Fruit fly (Drosophila melanogaster) whole organism, embryonic: ENCODE data around the gene dpy.
A peak's percentile ranks its signal among the peaks of the same experiment; 100 is the strongest.

Experiments
- Adf1 ChIP-seq: fragments of 200-800 bp; sonication (Bioruptor generic); IDR thresholded peaks from 2 replicates; pipeline ENCODE4 v1.3.6; 2022; ENCODE audit warnings: missing biosample characterization, missing genetic modification characterization
- Atf-2 ChIP-seq: fragments of 200-800 bp; sonication (Bioruptor generic); optimal IDR thresholded peaks from 2 replicates; lab custom pipeline; 2016; ENCODE audit warnings: missing biosample characterization, missing genetic modification characterization
- CG13424 ChIP-seq: fragments of 200-800 bp; sonication (Bioruptor generic); optimal IDR thresholded peaks from 2 replicates; lab custom pipeline; 2019; ENCODE audit warnings: missing biosample characterization, mild to moderate bottlenecking, missing genetic modification characterization, moderate library complexity
- CG16863 ChIP-seq: fragments of 200-800 bp; sonication (Bioruptor generic); optimal IDR thresholded peaks from 3 replicates; lab custom pipeline; 2016; ENCODE audit warnings: missing biosample characterization, missing genetic modification characterization
- CG32532 ChIP-seq: fragments of 200-800 bp; sonication (Bioruptor generic); IDR thresholded peaks from 2 replicates; pipeline ENCODE4 v1.3.6; 2022; ENCODE audit warnings: missing biosample characterization, missing genetic modification characterization
- CG32767 ChIP-seq: fragments of 200-800 bp; sonication (Bioruptor generic); IDR thresholded peaks from 2 replicates; pipeline ENCODE4 v1.3.6; 2022; ENCODE audit warnings: missing biosample characterization, missing genetic modification characterization
- CG6654 ChIP-seq: fragments of 200-800 bp; sonication (Bioruptor generic); optimal IDR thresholded peaks from 2 replicates; lab custom pipeline; 2017; ENCODE audit warnings: missing biosample characterization, mild to moderate bottlenecking, missing genetic modification characterization
- CG6683 ChIP-seq: fragments of 200-800 bp; sonication (Bioruptor generic); optimal IDR thresholded peaks from 2 replicates; lab custom pipeline; 2017; ENCODE audit warnings: missing biosample characterization, mild to moderate bottlenecking, missing genetic modification characterization, missing genetic modification reagents
- CG7271 ChIP-seq: fragments of 200-800 bp; sonication (Bioruptor generic); optimal IDR thresholded peaks from 2 replicates; lab custom pipeline; 2018; ENCODE audit warnings: missing biosample characterization, mild to moderate bottlenecking, missing genetic modification characterization, moderate library complexity
- CG7357 ChIP-seq: fragments of 200-800 bp; sonication (Bioruptor generic); IDR thresholded peaks from 3 replicates; pipeline ENCODE4 v1.3.6; 2022; ENCODE audit warnings: missing biosample characterization, missing genetic modification characterization
- CG7556 ChIP-seq: fragments of 200-800 bp; sonication (Bioruptor generic); optimal IDR thresholded peaks from 2 replicates; lab custom pipeline; 2017; ENCODE audit warnings: missing biosample characterization, mild to moderate bottlenecking, missing genetic modification characterization
- CG9797 ChIP-seq: fragments of 200-800 bp; sonication (Bioruptor generic); optimal IDR thresholded peaks from 3 replicates; lab custom pipeline; 2018; ENCODE audit warnings: missing biosample characterization, mild to moderate bottlenecking, missing genetic modification characterization
- CkIIα-i1 ChIP-seq: fragments of 200-800 bp; sonication (Bioruptor generic); IDR thresholded peaks from 2 replicates; pipeline ENCODE4 v1.3.6; 2022; ENCODE audit warnings: missing biosample characterization, missing genetic modification characterization
- Dad ChIP-seq: fragments of 200-800 bp; sonication (Bioruptor generic); optimal IDR thresholded peaks from 3 replicates; lab custom pipeline; 2016; ENCODE audit warnings: missing biosample characterization, missing genetic modification characterization
- Dbx ChIP-seq: fragments of 200-800 bp; sonication (Bioruptor generic); IDR thresholded peaks from 3 replicates; pipeline ENCODE4 v1.3.6; 2022; ENCODE audit warnings: missing biosample characterization, missing genetic modification characterization
- Dip2 ChIP-seq: fragments of 200-800 bp; sonication (Bioruptor generic); IDR thresholded peaks from 2 replicates; pipeline ENCODE4 v1.3.6; 2022; ENCODE audit warnings: missing biosample characterization, missing genetic modification characterization
- Doc3 ChIP-seq: fragments of 200-800 bp; sonication (Bioruptor generic); IDR thresholded peaks from 3 replicates; pipeline ENCODE4 v1.3.6; 2022; ENCODE audit warnings: missing biosample characterization, missing genetic modification characterization; ENCODE audit not compliant: partially characterized antibody
- Eip74EF ChIP-seq, 2 experiments: fragments of 200-800 bp in 1 of 2; fragments of >200 bp in 1 of 2; sonication (Bioruptor generic) in 1 of 2; optimal IDR thresholded peaks; 2 replicates each; lab custom pipeline; 2017 to 2019; ENCODE audit warnings: missing biosample characterization in 2 of 2, missing genetic modification characterization in 2 of 2, mild to moderate bottlenecking in 1 of 2, moderate library complexity in 1 of 2
- Hmx ChIP-seq: fragments of 200-800 bp; sonication (Bioruptor generic); optimal IDR thresholded peaks from 2 replicates; lab custom pipeline; 2016; ENCODE audit warnings: missing biosample characterization, missing genetic modification characterization
- Hr51 ChIP-seq, 2 experiments: fragments of 200-800 bp; sonication (Bioruptor generic); optimal IDR thresholded peaks; 2 replicates in 1 of 2; 3 replicates in 1 of 2; lab custom pipeline; 2016 to 2018; ENCODE audit warnings: missing biosample characterization in 2 of 2, missing genetic modification characterization in 2 of 2, mild to moderate bottlenecking in 1 of 2, moderate library complexity in 1 of 2
- Hsf ChIP-seq: fragments of 200-800 bp; sonication (Bioruptor generic); optimal IDR thresholded peaks from 3 replicates; lab custom pipeline; 2016; ENCODE audit warnings: missing biosample characterization, missing genetic modification characterization
- Kr ChIP-seq: fragments of 200-800 bp; sonication (Bioruptor generic); optimal IDR thresholded peaks from 2 replicates; lab custom pipeline; 2017; ENCODE audit warnings: missing biosample characterization, mild to moderate bottlenecking, missing genetic modification characterization
- Mad ChIP-seq: fragments of 200-800 bp; sonication (Bioruptor generic); optimal IDR thresholded peaks from 2 replicates; lab custom pipeline; 2016; ENCODE audit warnings: missing biosample characterization, missing genetic modification characterization
- Max ChIP-seq: fragments of 200-800 bp; sonication (Bioruptor generic); optimal IDR thresholded peaks from 2 replicates; lab custom pipeline; 2016; ENCODE audit warnings: missing biosample characterization, mild to moderate bottlenecking, missing genetic modification characterization
- Scr ChIP-seq: fragments of 200-800 bp; sonication (Bioruptor generic); IDR thresholded peaks from 2 replicates; pipeline ENCODE4 v1.3.6; 2022; ENCODE audit warnings: missing biosample characterization, missing genetic modification characterization; ENCODE audit not compliant: partially characterized antibody
- Spps ChIP-seq: fragments of 200-800 bp; sonication (Bioruptor generic); optimal IDR thresholded peaks from 2 replicates; lab custom pipeline; 2018; ENCODE audit warnings: missing biosample characterization, mild to moderate bottlenecking, missing genetic modification characterization
- al ChIP-seq: fragments of 200-800 bp; sonication (Bioruptor generic); IDR thresholded peaks from 2 replicates; pipeline ENCODE4 v1.3.6; 2022; ENCODE audit warnings: missing biosample characterization, missing genetic modification characterization
- ci ChIP-seq: fragments of 200-800 bp; sonication (Bioruptor generic); IDR thresholded peaks from 3 replicates; pipeline ENCODE4 v1.3.6; 2022; ENCODE audit warnings: missing biosample characterization, missing genetic modification characterization
- dan ChIP-seq: fragments of 200-800 bp; sonication (Bioruptor generic); IDR thresholded peaks from 2 replicates; pipeline ENCODE4 v1.3.6; 2022; ENCODE audit warnings: missing biosample characterization, missing genetic modification characterization
- dati ChIP-seq: fragments of 200-800 bp; sonication (Bioruptor generic); IDR thresholded peaks from 2 replicates; pipeline ENCODE4 v1.3.6; 2022; ENCODE audit warnings: missing biosample characterization, missing genetic modification characterization
- disco-r ChIP-seq: fragments of 200-800 bp; sonication (Bioruptor generic); optimal IDR thresholded peaks from 2 replicates; lab custom pipeline; 2016; ENCODE audit warnings: missing biosample characterization, missing genetic modification characterization
- exex ChIP-seq: fragments of 200-800 bp; sonication (Bioruptor generic); optimal IDR thresholded peaks from 4 replicates; lab custom pipeline; 2018; ENCODE audit warnings: missing biosample characterization, mild to moderate bottlenecking, missing genetic modification characterization, moderate library complexity
- eyg ChIP-seq: fragments of 200-800 bp; sonication (Bioruptor generic); optimal IDR thresholded peaks from 3 replicates; lab custom pipeline; 2016; ENCODE audit warnings: missing biosample characterization, missing genetic modification characterization
- fd102C ChIP-seq: fragments of 200-800 bp; sonication (Bioruptor generic); optimal IDR thresholded peaks from 2 replicates; lab custom pipeline; 2018; ENCODE audit warnings: missing biosample characterization, mild to moderate bottlenecking, missing genetic modification characterization, moderate library complexity
- ham ChIP-seq: fragments of 200-800 bp; sonication (Bioruptor generic); IDR thresholded peaks from 2 replicates; pipeline ENCODE4 v1.3.6; 2022; ENCODE audit warnings: missing biosample characterization, missing genetic modification characterization
- pan ChIP-seq, 4 experiments: fragments of >200 bp in 3 of 4; fragments of 200-800 bp in 1 of 4; sonication (Bioruptor generic) in 1 of 4; optimal IDR thresholded peaks in 3 of 4; IDR thresholded peaks in 1 of 4; 2 replicates each; pipeline versions ENCODE4 v1.3.6 to Lab custom; 2017 to 2022; ENCODE audit warnings: missing biosample characterization in 2 of 4, missing genetic modification characterization in 2 of 4, mixed read lengths in 1 of 4
- pros ChIP-seq: fragments of 200-800 bp; sonication (Bioruptor generic); optimal IDR thresholded peaks from 3 replicates; lab custom pipeline; 2019; ENCODE audit warnings: missing biosample characterization, mild to moderate bottlenecking, missing genetic modification characterization, moderate library complexity
- ranshi ChIP-seq: fragments of 200-800 bp; sonication (Bioruptor generic); IDR thresholded peaks from 2 replicates; pipeline ENCODE4 v1.3.6; 2022; ENCODE audit warnings: missing biosample characterization, missing genetic modification characterization
- rib ChIP-seq: fragments of 200-800 bp; sonication (Bioruptor generic); IDR thresholded peaks from 2 replicates; pipeline ENCODE4 v1.3.6; 2022; ENCODE audit warnings: missing biosample characterization, missing genetic modification characterization
- sc ChIP-seq, 3 experiments: fragments of >200 bp in 2 of 3; fragments of 200-800 bp in 1 of 3; sonication (Bioruptor generic) in 1 of 3; optimal IDR thresholded peaks; 2 replicates in 2 of 3; 3 replicates in 1 of 3; lab custom pipeline; 2017; ENCODE audit warnings: mild to moderate bottlenecking in 1 of 3, missing biosample characterization in 1 of 3, missing genetic modification characterization in 1 of 3, missing genetic modification reagents in 1 of 3
- sd ChIP-seq: fragments of 200-800 bp; sonication (Bioruptor generic); optimal IDR thresholded peaks from 3 replicates; lab custom pipeline; 2018; ENCODE audit warnings: missing biosample characterization, mild to moderate bottlenecking, missing genetic modification characterization, moderate library complexity
- tin ChIP-seq: fragments of 200-800 bp; sonication (Bioruptor generic); optimal IDR thresholded peaks from 3 replicates; lab custom pipeline; 2016; ENCODE audit warnings: missing biosample characterization, missing genetic modification characterization
- tna ChIP-seq: fragments of 200-800 bp; sonication (Bioruptor generic); IDR thresholded peaks from 2 replicates; pipeline ENCODE4 v1.3.6; 2022; ENCODE audit warnings: missing biosample characterization, missing genetic modification characterization; ENCODE audit not compliant: partially characterized antibody
- toy ChIP-seq: fragments of 200-800 bp; sonication (Bioruptor generic); IDR thresholded peaks from 2 replicates; pipeline ENCODE4 v1.3.6; 2022; ENCODE audit warnings: missing biosample characterization, missing genetic modification characterization
- unc-4 ChIP-seq: fragments of 200-800 bp; sonication (Bioruptor generic); IDR thresholded peaks from 2 replicates; pipeline ENCODE4 v1.3.6; 2022; ENCODE audit warnings: missing biosample characterization, missing genetic modification characterization; ENCODE audit not compliant: partially characterized antibody
- vnd ChIP-seq: fragments of 200-800 bp; sonication (Bioruptor generic); IDR thresholded peaks from 3 replicates; pipeline ENCODE4 v1.3.6; 2022; ENCODE audit warnings: missing biosample characterization, missing genetic modification characterization; ENCODE audit not compliant: partially characterized antibody

Gene dpy

dm6 chr2L:4458119-4459056 lies 155.7 kb downstream of the dpy start, which contains the start of gene RpL27A (continued):
- TF ChIP-seq Kr (GFP tag; lab: Kevin White, UChicago) (no peak), CG32767 (GFP tag; lab: Robert Waterston, UW) (no peak), Max (peak; percentile 75), ci (peak; percentile 97), Scr (GFP tag; lab: Robert Waterston, UW) (peak; percentile 57), CG7556 (GFP tag; lab: Kevin White, UChicago) (peak; percentile 69), Hmx (peak; percentile 40), Adf1 (no peak; the same call in 1 of the 2 replicates), tna (GFP tag; lab: Robert Waterston, UW) (peak; percentile 44; the same call in 1 of the 2 replicates), unc-4 (GFP tag; lab: Robert Waterston, UW) (peak; percentile 46; the same call in 1 of the 2 replicates), CkIIα-i1 (peak; percentile 60; the same call in 1 of the 2 replicates), vnd (peak; percentile 47; the same call in 1 of the 3 replicates), Spps (tag; lab: Kevin White, UChicago) (peak; percentile 29), eyg (GFP tag; lab: Kevin White, UChicago) (peak; percentile 55), exex (tag; lab: Kevin White, UChicago) (peak; percentile 40), dan (no peak), rib (GFP tag; lab: Robert Waterston, UW) (peak; percentile 70), CG13424 (tag; lab: Kevin White, UChicago) (peak; percentile 63), dati (GFP tag; lab: Robert Waterston, UW) (peak; percentile 76), al (GFP tag; lab: Robert Waterston, UW) (peak; percentile 71), CG16863 (GFP tag; lab: Kevin White, UChicago) (peak; percentile 62), CG6654 (GFP tag; lab: Kevin White, UChicago) (peak; percentile 63), ham (GFP tag; lab: Robert Waterston, UW) (peak; percentile 9; the same call in 1 of the 2 replicates), CG9797 (GFP tag; lab: Kevin White, UChicago) (peak; percentile 83), Mad (GFP tag; lab: Kevin White, UChicago) (peak; percentile 76), Dad (GFP tag; lab: Kevin White, UChicago) (peak; percentile 45), ranshi (peak; percentile 73), Doc3 (GFP tag; lab: Robert Waterston, UW) (no peak), Hr51 (GFP tag; optimal IDR thresholded peaks at IDR 0.05; lab: Kevin White, UChicago) (peak; percentile 58 to 72), disco-r (GFP tag; lab: Kevin White, UChicago) (peak; percentile 66), sd (tag; lab: Kevin White, UChicago) (peak; percentile 68), Eip74EF (GFP tag; optimal IDR thresholded peaks at IDR 0.05; lab: Kevin White, UChicago) (peak in 1 of 2 experiments; percentile 62), tin (GFP tag; lab: Kevin White, UChicago) (peak; percentile 59), Atf-2 (GFP tag; lab: Kevin White, UChicago) (peak; percentile 60), CG32532 (GFP tag; lab: Robert Waterston, UW) (peak; percentile 84), fd102C (peak; percentile 58), sc (optimal IDR thresholded peaks at IDR 0.05; lab: Kevin White, UChicago) (no peak), sc (GFP tag; optimal IDR thresholded peaks at IDR 0.05; lab: Kevin White, UChicago) (peak; percentile 63), pan (optimal IDR thresholded peaks at IDR 0.05; lab: Kevin White, UChicago) (no peak), pan (GFP tag; optimal IDR thresholded peaks at IDR 0.05 in 1 of 2, IDR thresholded peaks at IDR 0.05 in 1 of 2) (peak in 1 of 2 experiments; percentile 78), pros (peak; percentile 16), CG7357 (GFP tag; lab: Robert Waterston, UW) (peak; percentile 94), Dbx (GFP tag; lab: Robert Waterston, UW) (peak; percentile 89), Hsf (GFP tag; lab: Kevin White, UChicago) (peak; percentile 69), CG6683 (GFP tag; lab: Kevin White, UChicago) (peak; percentile 20), CG7271 (tag; lab: Kevin White, UChicago) (peak; percentile 78), Dip2 (no peak), toy (no peak; the same call in 1 of the 2 replicates)
